Worm (Caenorhabditis elegans): ENCODE measurements around the gene glb-10.

Gene glb-10

DNA sequence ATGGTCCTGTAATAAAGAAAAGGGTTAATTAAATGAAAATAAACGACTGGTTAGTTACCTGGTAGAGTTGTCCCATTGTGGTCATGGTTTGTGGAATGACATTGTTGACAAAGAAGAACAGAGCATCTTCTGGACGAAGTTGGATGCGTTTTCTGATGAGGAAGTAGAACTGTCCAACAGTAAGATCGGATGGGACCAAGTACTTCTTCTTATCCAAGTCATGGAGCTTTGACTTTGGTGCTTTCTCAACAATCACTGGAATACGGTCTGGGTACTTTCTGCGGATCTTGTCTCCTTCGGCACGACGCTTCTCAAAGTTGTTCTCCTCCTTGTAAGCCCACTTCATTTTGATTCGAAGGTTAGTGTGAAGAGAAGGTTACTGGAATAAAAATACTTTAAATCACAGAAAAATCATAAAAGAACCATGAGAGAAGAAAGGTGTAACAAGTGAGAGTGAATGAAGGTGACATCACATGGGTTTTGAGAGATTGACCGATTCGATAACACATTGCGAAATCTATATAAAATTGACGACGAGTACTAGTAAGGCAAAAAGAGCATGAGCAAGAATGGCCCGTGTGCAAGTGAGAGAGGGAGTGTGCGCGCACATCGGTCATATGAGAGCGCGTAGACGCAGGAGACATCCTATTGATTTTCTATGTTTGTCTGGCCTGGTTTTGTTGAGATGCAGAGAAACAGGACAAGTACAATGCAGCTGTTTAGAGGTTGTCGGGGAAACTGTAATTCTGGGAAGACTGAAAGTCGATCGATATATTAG, 38.4 kb upstream of the glb-10 start, which contains the start of gene lgg-1:
lgg-1 (minus strand) TSS at position 379 of the 778 bp plus-strand sequence.
- TF ChIP-seq nhr-84 (tag; optimal IDR thresholded peaks at IDR 0.05) (no peak), swsn-7 (tag; optimal IDR thresholded peaks at IDR 0.05) (peak; percentile 71), hlh-17 (GFP tag; optimal IDR thresholded peaks at IDR 0.05; ENCODE audit: borderline replicate concordance) (no peak), C34B4.2 (tag; optimal IDR thresholded peaks at IDR 0.05) (no peak), nhr-12 (tag; optimal IDR thresholded peaks at IDR 0.05) (no peak), fkh-10 (GFP tag; optimal IDR thresholded peaks at IDR 0.05) (peak; percentile 23), nhr-20 (tag; optimal IDR thresholded peaks at IDR 0.05) (peak; percentile 70), nhr-237 (tag; optimal IDR thresholded peaks at IDR 0.05) (no peak), ets-5 (GFP tag; IDR thresholded peaks at IDR 0.05) (no peak), pqm-1 (tag; optimal IDR thresholded peaks at IDR 0.05) (no peak), alr-1 (tag; optimal IDR thresholded peaks at IDR 0.05; ENCODE audit: borderline replicate concordance) (no peak), nhr-71 (tag; optimal IDR thresholded peaks at IDR 0.05) (peak; percentile 78), unc-30 (tag; optimal IDR thresholded peaks at IDR 0.05) (no peak), nhr-76 (tag; optimal IDR thresholded peaks at IDR 0.05) (no peak), sox-4 (tag; optimal IDR thresholded peaks at IDR 0.05) (no peak), pag-3 (tag; optimal IDR thresholded peaks at IDR 0.05; ENCODE audit: borderline replicate concordance, insufficient read depth) (no peak), unc-98 (GFP tag; IDR thresholded peaks at IDR 0.05) (no peak), ceh-63 (GFP tag; optimal IDR thresholded peaks at IDR 0.05) (peak; percentile 73), C04F5.9 (tag; optimal IDR thresholded peaks at IDR 0.05) (no peak), hpl-2 (GFP tag; optimal IDR thresholded peaks at IDR 0.05) (no peak), nhr-47 (tag; optimal IDR thresholded peaks at IDR 0.05) (peak; percentile 62), ceh-88 (GFP tag; IDR thresholded peaks at IDR 0.05) (no peak), hlh-4 (tag; optimal IDR thresholded peaks at IDR 0.05) (peak; percentile 17), fkh-8 (tag; optimal IDR thresholded peaks at IDR 0.05) (peak; percentile 72), unc-86 (tag; optimal IDR thresholded peaks at IDR 0.05) (peak; percentile 56), nhr-19 (GFP tag; conservative IDR thresholded peaks at IDR 0.05) (peak; percentile 45), lin-15B (tag; optimal IDR thresholded peaks at IDR 0.05) (no peak), irx-1 (tag; optimal IDR thresholded peaks at IDR 0.05) (no peak), ceh-8 (GFP tag; optimal IDR thresholded peaks at IDR 0.05) (no peak), nhr-85 (tag) (peak; percentile 80), zip-4 (GFP tag; optimal IDR thresholded peaks at IDR 0.05) (peak; percentile 81), egl-13 (tag; optimal IDR thresholded peaks at IDR 0.05) (peak; percentile 47), dpl-1 (GFP tag; optimal IDR thresholded peaks at IDR 0.05) (peak in 2 of 3 experiments; percentile 15 to 20), tbx-2 (tag; optimal IDR thresholded peaks at IDR 0.05) (peak; percentile 25), C16A3.4 (tag; optimal IDR thresholded peaks at IDR 0.05) (peak; percentile 3), ama-1 (optimal IDR thresholded peaks at IDR 0.05) (peak; percentile 92), mdl-1 (tag; optimal IDR thresholded peaks at IDR 0.05) (peak in 1 of 2 experiments; percentile 70), efl-3 (GFP tag; optimal IDR thresholded peaks at IDR 0.05) (no peak), mab-9 (GFP tag; IDR thresholded peaks at IDR 0.05) (peak; percentile 40), unc-130 (tag; optimal IDR thresholded peaks at IDR 0.05) (no peak), aha-1 (tag; optimal IDR thresholded peaks at IDR 0.05) (no peak), pax-3 (tag; optimal IDR thresholded peaks at IDR 0.05) (peak; percentile 55), sptf-1 (tag; optimal IDR thresholded peaks at IDR 0.05) (no peak), lir-3 (tag; optimal IDR thresholded peaks at IDR 0.05; ENCODE audit: poor library complexity) (peak; percentile 35), fos-1 (tag; optimal IDR thresholded peaks at IDR 0.05) (peak; percentile 32), nhr-77 (tag; optimal IDR thresholded peaks at IDR 0.05) (no peak), ztf-11 (tag; optimal IDR thresholded peaks at IDR 0.05) (peak in 1 of 2 experiments; percentile 39), xbp-1 (tag; optimal IDR thresholded peaks at IDR 0.05) (peak; percentile 50), vab-15 (tag; optimal IDR thresholded peaks at IDR 0.05) (peak; percentile 68), ceh-90 (tag; optimal IDR thresholded peaks at IDR 0.05) (no peak), nhr-28 (tag; optimal IDR thresholded peaks at IDR 0.05) (no peak), zag-1 (tag; optimal IDR thresholded peaks at IDR 0.05) (no peak)
